Comparison of ENCODE assay signal across 1 fruit fly cellular context in the genomic region with DNA sequence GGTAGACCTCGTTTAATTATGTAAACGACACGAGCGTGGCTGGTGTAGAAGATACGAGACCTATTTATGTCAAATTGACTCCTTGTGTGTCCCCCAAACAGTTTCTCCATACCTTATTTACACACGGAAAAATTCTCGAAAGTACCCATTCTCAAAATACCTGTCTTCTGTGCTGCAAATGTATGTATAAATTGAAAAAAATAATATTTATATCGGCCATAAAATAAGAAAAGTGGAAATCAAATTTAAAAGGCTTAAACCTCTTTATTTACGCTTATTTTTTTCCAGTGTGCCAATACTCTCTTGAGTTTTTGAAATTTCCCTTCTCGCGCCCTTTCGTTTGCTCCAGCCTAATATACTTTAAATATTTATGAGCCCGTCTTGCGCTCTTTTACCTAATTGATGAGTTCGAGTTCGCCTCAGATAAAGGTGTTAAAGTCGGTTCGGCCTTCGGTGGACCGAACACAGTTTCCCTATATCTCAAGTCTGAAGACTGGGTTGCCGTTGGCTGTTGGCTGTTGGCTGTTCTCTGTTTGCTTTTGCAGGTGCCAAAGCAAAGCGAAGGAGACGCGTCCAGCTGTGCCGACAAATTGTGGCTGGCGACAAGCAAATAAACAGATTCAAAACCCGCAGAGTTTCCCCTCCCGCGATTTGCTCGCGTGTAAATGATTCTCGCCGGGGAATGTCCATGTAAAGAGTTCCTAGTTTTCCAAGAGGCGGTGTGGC.
TF ChIP-seq lines count a peak whose summit lies in the region.

No protein-coding gene starts in this region.

TF ChIP-seq in whole organism, embryonic, 481 proteins besides CTCF, POLR2A, EP300 and RAD21 (continued from another document):
- no peak for TF ChIP-seq btn (GFP tag; optimal IDR thresholded peaks at IDR 0.05; lab: Kevin White, UChicago)
- TF ChIP-seq CG2678 (tag; optimal IDR thresholded peaks at IDR 0.05; lab: Kevin White, UChicago) = peak; percentile 73
- no peak for TF ChIP-seq CG7987 (GFP tag; optimal IDR thresholded peaks at IDR 0.05; lab: Kevin White, UChicago)
- TF ChIP-seq CrebB (tag; optimal IDR thresholded peaks at IDR 0.05; lab: Kevin White, UChicago) = no peak
- no peak for TF ChIP-seq CG42726 (GFP tag; IDR thresholded peaks at IDR 0.05; lab: Robert Waterston, UW; ENCODE audit: partially characterized antibody)
- TF ChIP-seq onecut (GFP tag; IDR thresholded peaks at IDR 0.05; lab: Robert Waterston, UW) = peak; percentile 67
- TF ChIP-seq D (optimal IDR thresholded peaks at IDR 0.05; lab: Kevin White, UChicago) = no peak
- peak; percentile 62 for TF ChIP-seq D (GFP tag; optimal IDR thresholded peaks at IDR 0.05; lab: Kevin White, UChicago)
- TF ChIP-seq gfzf (GFP tag; optimal IDR thresholded peaks at IDR 0.05; lab: Kevin White, UChicago) = no peak
- peak; percentile 41 for TF ChIP-seq CG6813 (GFP tag; optimal IDR thresholded peaks at IDR 0.05; lab: Kevin White, UChicago)
- no peak for TF ChIP-seq CG15479 (GFP tag; optimal IDR thresholded peaks at IDR 0.05; lab: Kevin White, UChicago)
- TF ChIP-seq Antp (GFP tag; optimal IDR thresholded peaks at IDR 0.05; lab: Kevin White, UChicago) = peak; percentile 39
- no peak for TF ChIP-seq CG10543 (GFP tag; optimal IDR thresholded peaks at IDR 0.05; lab: Kevin White, UChicago)
- peak; percentile 86 for TF ChIP-seq Oli (tag; optimal IDR thresholded peaks at IDR 0.05; lab: Kevin White, UChicago)
- peak; percentile 17 for TF ChIP-seq CG4854 (GFP tag; optimal IDR thresholded peaks at IDR 0.05; lab: Kevin White, UChicago)
- no peak for TF ChIP-seq Lpt (GFP tag; optimal IDR thresholded peaks at IDR 0.05; lab: Kevin White, UChicago)
- TF ChIP-seq vvl (GFP tag; IDR thresholded peaks at IDR 0.05; lab: Robert Waterston, UW) = peak; percentile 93
- no peak for TF ChIP-seq CG13287 (GFP tag; IDR thresholded peaks at IDR 0.05; lab: Robert Waterston, UW; ENCODE audit: partially characterized antibody)
- TF ChIP-seq Fer1 (GFP tag; optimal IDR thresholded peaks at IDR 0.05; lab: Kevin White, UChicago) = no peak
- peak; percentile 19 for TF ChIP-seq CG17568 (GFP tag; optimal IDR thresholded peaks at IDR 0.05; lab: Kevin White, UChicago)
- no peak for TF ChIP-seq cas (GFP tag; IDR thresholded peaks at IDR 0.05; lab: Robert Waterston, UW)
- TF ChIP-seq twi (tag; optimal IDR thresholded peaks at IDR 0.05; lab: Kevin White, UChicago) = peak; percentile 70
- peak; percentile 37 for TF ChIP-seq CG30020 (tag; optimal IDR thresholded peaks at IDR 0.05; lab: Kevin White, UChicago)
- TF ChIP-seq her (GFP tag; optimal IDR thresholded peaks at IDR 0.05; lab: Kevin White, UChicago) = no peak
- peak; percentile 2 for TF ChIP-seq YL-1 (GFP tag; optimal IDR thresholded peaks at IDR 0.05; lab: Kevin White, UChicago)
- peak; percentile 88 for TF ChIP-seq Xrp1 (GFP tag; IDR thresholded peaks at IDR 0.05; lab: Robert Waterston, UW)
- TF ChIP-seq zen (tag; optimal IDR thresholded peaks at IDR 0.05; lab: Kevin White, UChicago) = peak; percentile 32
- TF ChIP-seq CG6689 (GFP tag; IDR thresholded peaks at IDR 0.05; lab: Robert Waterston, UW) = peak; percentile 66
- no peak for TF ChIP-seq Dll (GFP tag; IDR thresholded peaks at IDR 0.05; lab: Robert Waterston, UW; ENCODE audit: partially characterized antibody)
- TF ChIP-seq hth (optimal IDR thresholded peaks at IDR 0.05; lab: Kevin White, UChicago) = peak; percentile 33
- TF ChIP-seq run (tag; optimal IDR thresholded peaks at IDR 0.05; lab: Kevin White, UChicago) = peak; percentile 58
- peak; percentile 83 for TF ChIP-seq CG17359 (tag; optimal IDR thresholded peaks at IDR 0.05; lab: Kevin White, UChicago)
- peak; percentile 84 for TF ChIP-seq CoRest (tag; optimal IDR thresholded peaks at IDR 0.05; lab: Kevin White, UChicago)
- TF ChIP-seq sens-2 (GFP tag; IDR thresholded peaks at IDR 0.05; lab: Robert Waterston, UW) = peak; percentile 74; the same call in 1 of the 2 replicates
- no peak for TF ChIP-seq ato (GFP tag; IDR thresholded peaks at IDR 0.05; lab: Robert Waterston, UW; ENCODE audit: partially characterized antibody)
- TF ChIP-seq CG9876 (GFP tag; optimal IDR thresholded peaks at IDR 0.05; lab: Kevin White, UChicago) = no peak
- TF ChIP-seq Bteb2 (GFP tag; optimal IDR thresholded peaks at IDR 0.05; lab: Kevin White, UChicago) = peak; percentile 27
- TF ChIP-seq trh (GFP tag; optimal IDR thresholded peaks at IDR 0.05; lab: Kevin White, UChicago) = peak; percentile 35
- peak; percentile 65 for TF ChIP-seq CG8281 (tag; optimal IDR thresholded peaks at IDR 0.05; lab: Kevin White, UChicago)
- peak; percentile 20 for TF ChIP-seq HmgZ (tag; optimal IDR thresholded peaks at IDR 0.05; lab: Kevin White, UChicago)
- TF ChIP-seq crc (GFP tag; optimal IDR thresholded peaks at IDR 0.05; lab: Kevin White, UChicago) = peak; percentile 52
- TF ChIP-seq CG9609 (GFP tag; optimal IDR thresholded peaks at IDR 0.05; lab: Kevin White, UChicago) = no peak
- TF ChIP-seq lbe (GFP tag; optimal IDR thresholded peaks at IDR 0.05; lab: Kevin White, UChicago) = no peak
- no peak for TF ChIP-seq ERR (GFP tag; optimal IDR thresholded peaks at IDR 0.05; lab: Kevin White, UChicago)
- TF ChIP-seq CG6854 (GFP tag; optimal IDR thresholded peaks at IDR 0.05; lab: Kevin White, UChicago) = peak; percentile 11
